Worm (Caenorhabditis elegans): ENCODE results near the gene Y6E2A.4.

Gene Y6E2A.4

DNA sequence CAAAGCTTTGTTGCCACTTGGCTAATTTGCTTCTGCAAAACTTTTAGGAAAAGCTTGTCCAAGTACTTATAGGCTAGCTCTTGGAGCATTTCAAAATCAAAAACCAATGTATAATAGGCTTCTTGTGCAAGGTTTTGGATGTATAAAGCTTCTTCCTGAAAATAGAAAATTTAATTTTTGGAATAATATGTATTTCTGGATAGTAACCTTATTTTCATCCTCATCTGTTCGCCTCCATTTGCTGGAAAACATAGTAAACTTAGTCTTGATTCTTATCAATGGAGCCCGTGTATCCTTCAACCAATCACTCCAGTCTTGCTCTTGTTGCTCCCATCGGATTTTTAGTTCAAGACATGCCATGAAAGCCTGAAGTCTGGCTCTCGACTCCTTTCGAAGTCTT is at the start of gene Y6E2A.4:
Gene Y6E2A.4 (minus strand): TSS at position 101 of the 400 bp plus-strand sequence.
- TF ChIP-seq nfya-1 (tag; optimal IDR thresholded peaks at IDR 0.05) (no peak), pros-1 (tag; optimal IDR thresholded peaks at IDR 0.05) (no peak), mec-3 (tag; optimal IDR thresholded peaks at IDR 0.05; ENCODE audit: borderline replicate concordance) (no peak), ama-1 (optimal IDR thresholded peaks at IDR 0.05) (no peak), ceh-34 (tag; optimal IDR thresholded peaks at IDR 0.05) (no peak), ceh-19 (GFP tag; optimal IDR thresholded peaks at IDR 0.05) (no peak), ets-4 (tag; optimal IDR thresholded peaks at IDR 0.05) (no peak), pag-3 (tag; optimal IDR thresholded peaks at IDR 0.05; ENCODE audit: borderline replicate concordance) (no peak), zip-5 (tag; optimal IDR thresholded peaks at IDR 0.05) (no peak), C38D4.7 (GFP tag; optimal IDR thresholded peaks at IDR 0.05) (no peak), unc-55 (GFP tag; optimal IDR thresholded peaks at IDR 0.05) (no peak)

DNA sequence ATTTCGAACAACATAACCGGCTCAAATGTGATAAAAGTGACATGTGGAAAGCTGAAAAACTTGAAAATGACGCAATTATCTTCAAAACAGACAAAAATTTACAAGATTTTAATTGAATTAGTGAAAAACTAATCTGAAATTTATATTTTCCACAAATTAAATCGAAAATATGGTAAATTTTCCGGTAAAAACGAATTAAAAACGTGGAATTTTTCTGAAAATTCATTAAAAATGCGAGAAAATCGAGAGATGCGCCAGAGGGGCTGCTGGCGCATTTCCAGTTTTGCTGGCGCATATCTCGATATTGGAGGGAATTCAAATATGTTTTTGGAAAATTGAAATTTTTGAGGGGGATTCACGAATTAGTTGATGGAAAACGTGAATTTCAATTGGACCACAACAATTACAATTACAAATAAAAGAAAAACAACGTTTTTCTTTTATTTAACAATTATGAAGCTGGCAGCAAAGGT is 49.6 kb upstream of the Y6E2A.4 start, which contains the start of the genes haf-3 and F57A10.2:
Gene haf-3 (minus strand): TSS at position 51 of the 473 bp plus-strand sequence.
Gene F57A10.2 (plus strand): TSS at position 454 of the 473 bp plus-strand sequence.
- no peak for TF ChIP-seq rnt-1 (tag; optimal IDR thresholded peaks at IDR 0.05)
- TF ChIP-seq nfya-1 (tag; optimal IDR thresholded peaks at IDR 0.05), result peak; percentile 77
- TF ChIP-seq hlh-15 (tag; optimal IDR thresholded peaks at IDR 0.05), result no peak
- no peak for TF ChIP-seq fkh-10 (GFP tag; optimal IDR thresholded peaks at IDR 0.05)
- TF ChIP-seq tbx-2 (tag; optimal IDR thresholded peaks at IDR 0.05), result no peak
- TF ChIP-seq ama-1 (optimal IDR thresholded peaks at IDR 0.05), result no peak
- peak; percentile 2 for TF ChIP-seq ttx-3 (tag; optimal IDR thresholded peaks at IDR 0.05)
- TF ChIP-seq F13H6.1 (tag; optimal IDR thresholded peaks at IDR 0.05), result no peak
- TF ChIP-seq pax-1 (tag; optimal IDR thresholded peaks at IDR 0.05), result no peak
- TF ChIP-seq tbx-7 (tag; optimal IDR thresholded peaks at IDR 0.05), result no peak
- peak; percentile 39 for TF ChIP-seq unc-55 (GFP tag; optimal IDR thresholded peaks at IDR 0.05)
- peak; percentile 46 for TF ChIP-seq unc-86 (tag; optimal IDR thresholded peaks at IDR 0.05)
- TF ChIP-seq ztf-16 (tag; optimal IDR thresholded peaks at IDR 0.05), result peak; percentile 10
- peak; percentile 8 for TF ChIP-seq gmeb-2 (tag; optimal IDR thresholded peaks at IDR 0.05)
- TF ChIP-seq ets-4 (tag; optimal IDR thresholded peaks at IDR 0.05), result peak; percentile 1
- TF ChIP-seq dmd-4 (tag; optimal IDR thresholded peaks at IDR 0.05; ENCODE audit: borderline replicate concordance), result no peak
- no peak for TF ChIP-seq fkh-6 (tag; optimal IDR thresholded peaks at IDR 0.05)
- TF ChIP-seq ceh-30 (tag; optimal IDR thresholded peaks at IDR 0.05), result peak; percentile 84
- TF ChIP-seq hlh-30 (tag; optimal IDR thresholded peaks at IDR 0.05; ENCODE audit: insufficient read depth), result peak; percentile 7
- peak; percentile 4 for TF ChIP-seq ceh-34 (tag; optimal IDR thresholded peaks at IDR 0.05)
- no peak for TF ChIP-seq ceh-48 (tag; optimal IDR thresholded peaks at IDR 0.05)
- TF ChIP-seq elt-2 (tag; optimal IDR thresholded peaks at IDR 0.05), result peak; percentile 54
- peak; percentile 76 for TF ChIP-seq unc-42 (tag; optimal IDR thresholded peaks at IDR 0.05)
- TF ChIP-seq sox-4 (tag; optimal IDR thresholded peaks at IDR 0.05), result no peak
- no peak for TF ChIP-seq ceh-2 (tag; optimal IDR thresholded peaks at IDR 0.05)
- no peak for TF ChIP-seq ceh-14 (tag; optimal IDR thresholded peaks at IDR 0.05)
- no peak for TF ChIP-seq unc-3 (GFP tag; conservative IDR thresholded peaks at IDR 0.05)
- peak; percentile 13 for TF ChIP-seq unc-3 (tag; optimal IDR thresholded peaks at IDR 0.05)
- TF ChIP-seq sox-2 (GFP tag; IDR thresholded peaks at IDR 0.05), result no peak
- TF ChIP-seq pha-4 (tag; optimal IDR thresholded peaks at IDR 0.05), result no peak
- TF ChIP-seq sdc-2 (tag; optimal IDR thresholded peaks at IDR 0.05), result no peak
- no peak for TF ChIP-seq pqm-1 (tag; optimal IDR thresholded peaks at IDR 0.05)
- peak; percentile 52 for TF ChIP-seq dve-1 (tag; optimal IDR thresholded peaks at IDR 0.05)
- no peak for TF ChIP-seq hlh-13 (GFP tag; optimal IDR thresholded peaks at IDR 0.05)
- peak; percentile 10 for TF ChIP-seq lin-11 (tag; optimal IDR thresholded peaks at IDR 0.05)
- TF ChIP-seq hlh-8 (tag; optimal IDR thresholded peaks at IDR 0.05), result no peak
- TF ChIP-seq elt-4 (tag; optimal IDR thresholded peaks at IDR 0.05), result no peak
- TF ChIP-seq nhr-232 (tag; optimal IDR thresholded peaks at IDR 0.05), result no peak
- no peak for TF ChIP-seq hlh-6 (tag; optimal IDR thresholded peaks at IDR 0.05)
- TF ChIP-seq pat-9 (tag; optimal IDR thresholded peaks at IDR 0.05), result peak; percentile 14
- TF ChIP-seq ahr-1 (tag; optimal IDR thresholded peaks at IDR 0.05), result no peak
- peak; percentile 32 for TF ChIP-seq ceh-18 (tag; optimal IDR thresholded peaks at IDR 0.05)
